Comparison of ENCODE assay signal across 5 fruit fly cellular contexts in genomic region chr3L:3194059-3194458, dm6.
TF ChIP-seq lines count a peak whose summit lies in the region.

No protein-coding gene starts in this region.

- TF ChIP-seq CTCF in whole organism, embryonic (GFP tag; optimal IDR thresholded peaks at IDR 0.05; lab: Kevin White, UChicago) = peak; percentile 59

TF ChIP-seq in whole organism, adult, 20 proteins besides CTCF, POLR2A, EP300 and RAD21 (continues in another document):
- TF ChIP-seq CG5204 (GFP tag; optimal IDR thresholded peaks at IDR 0.05; lab: Kevin White, UChicago) (peak; percentile 46), CG7101 (tag; optimal IDR thresholded peaks at IDR 0.05; lab: Kevin White, UChicago) (peak; percentile 94), cic (GFP tag; optimal IDR thresholded peaks at IDR 0.05; lab: Kevin White, UChicago) (peak; percentile 48), CG11617 (GFP tag; optimal IDR thresholded peaks at IDR 0.05; lab: Kevin White, UChicago) (peak; percentile 86), CG14711 (tag; optimal IDR thresholded peaks at IDR 0.05; lab: Kevin White, UChicago) (peak; percentile 94), cnc (optimal IDR thresholded peaks at IDR 0.05; lab: Kevin White, UChicago) (no peak), pad (GFP tag; optimal IDR thresholded peaks at IDR 0.05; lab: Kevin White, UChicago) (peak; percentile 70), CG12768 (GFP tag; optimal IDR thresholded peaks at IDR 0.05; lab: Kevin White, UChicago) (peak; percentile 87), CG1620 (GFP tag; optimal IDR thresholded peaks at IDR 0.05; lab: Kevin White, UChicago) (peak; percentile 59), CG33017 (tag; optimal IDR thresholded peaks at IDR 0.05; lab: Kevin White, UChicago) (peak; percentile 95), Hr96 (GFP tag; optimal IDR thresholded peaks at IDR 0.05; lab: Kevin White, UChicago) (peak; percentile 35), tj (GFP tag; optimal IDR thresholded peaks at IDR 0.05; lab: Kevin White, UChicago) (peak; percentile 58), toe (GFP tag; optimal IDR thresholded peaks at IDR 0.05; lab: Kevin White, UChicago) (no peak), ovo (GFP tag; optimal IDR thresholded peaks at IDR 0.05; lab: Kevin White, UChicago) (no peak), CG7045 (GFP tag; optimal IDR thresholded peaks at IDR 0.05; lab: Kevin White, UChicago) (peak; percentile 88), kay (GFP tag; lab: Kevin White, UChicago; ENCODE audit: borderline replicate concordance) (no peak), Crg-1 (GFP tag; optimal IDR thresholded peaks at IDR 0.05; lab: Kevin White, UChicago) (peak; percentile 40), Mnt (GFP tag; optimal IDR thresholded peaks at IDR 0.05; lab: Kevin White, UChicago) (peak; percentile 77)

TF ChIP-seq in whole organism, embryonic, 481 proteins besides CTCF, POLR2A, EP300 and RAD21 (continues in another document):
- TF ChIP-seq CG2129 (GFP tag; IDR thresholded peaks at IDR 0.05; lab: Robert Waterston, UW; ENCODE audit: partially characterized antibody) (no peak), NC2α (GFP tag; optimal IDR thresholded peaks at IDR 0.05; lab: Kevin White, UChicago) (no peak), ERR (GFP tag; optimal IDR thresholded peaks at IDR 0.05; lab: Kevin White, UChicago) (peak; percentile 50), B-H1 (GFP tag; IDR thresholded peaks at IDR 0.05; lab: Robert Waterston, UW) (peak; percentile 93), Atf-2 (GFP tag; optimal IDR thresholded peaks at IDR 0.05; lab: Kevin White, UChicago) (peak; percentile 27), CG16863 (GFP tag; optimal IDR thresholded peaks at IDR 0.05; lab: Kevin White, UChicago) (peak; percentile 66), HLH4C (GFP tag; IDR thresholded peaks at IDR 0.05; lab: Robert Waterston, UW; ENCODE audit: partially characterized antibody) (no peak), CG7963 (GFP tag; IDR thresholded peaks at IDR 0.05; lab: Robert Waterston, UW; ENCODE audit: partially characterized antibody) (no peak), CG7556 (GFP tag; optimal IDR thresholded peaks at IDR 0.05; lab: Kevin White, UChicago) (peak; percentile 92), ssp (GFP tag; IDR thresholded peaks at IDR 0.05; lab: Robert Waterston, UW) (peak; percentile 79), mld (GFP tag; IDR thresholded peaks at IDR 0.05; lab: Robert Waterston, UW; ENCODE audit: partially characterized antibody) (no peak), lola (GFP tag; optimal IDR thresholded peaks at IDR 0.05; lab: Kevin White, UChicago) (peak in 1 of 3 experiments; percentile 88), crc (GFP tag; optimal IDR thresholded peaks at IDR 0.05; lab: Kevin White, UChicago) (no peak), her (GFP tag; optimal IDR thresholded peaks at IDR 0.05; lab: Kevin White, UChicago) (no peak), sd (tag; optimal IDR thresholded peaks at IDR 0.05; lab: Kevin White, UChicago) (peak; percentile 79), crp (GFP tag; optimal IDR thresholded peaks at IDR 0.05; lab: Kevin White, UChicago) (peak in 1 of 2 experiments; percentile 53), CG11560 (tag; IDR thresholded peaks at IDR 0.05; lab: Robert Waterston, UW) (peak; percentile 68; the same call in 2 of the 3 replicates)

TF ChIP-seq in whole organism, prepupa, 60 proteins besides CTCF, POLR2A, EP300 and RAD21 (continues in another document):
- TF ChIP-seq OdsH (GFP tag; optimal IDR thresholded peaks at IDR 0.05; lab: Kevin White, UChicago) (peak; percentile 98), CG6276 (GFP tag; optimal IDR thresholded peaks at IDR 0.05; lab: Kevin White, UChicago) (peak; percentile 98), Hr4 (GFP tag; optimal IDR thresholded peaks at IDR 0.05; lab: Kevin White, UChicago) (peak; percentile 96), Ets96B (tag; optimal IDR thresholded peaks at IDR 0.05; lab: Kevin White, UChicago) (peak; percentile 95), Sox102F (GFP tag; optimal IDR thresholded peaks at IDR 0.05; lab: Kevin White, UChicago) (peak; percentile 97), fd59A (GFP tag; optimal IDR thresholded peaks at IDR 0.05; lab: Kevin White, UChicago) (peak; percentile 80), CG8319 (GFP tag; optimal IDR thresholded peaks at IDR 0.05; lab: Kevin White, UChicago) (peak; percentile 94), ss (GFP tag; optimal IDR thresholded peaks at IDR 0.05; lab: Kevin White, UChicago) (peak; percentile 69 to 83), net (GFP tag; optimal IDR thresholded peaks at IDR 0.05; lab: Kevin White, UChicago) (peak; percentile 98), esn (GFP tag; optimal IDR thresholded peaks at IDR 0.05; lab: Kevin White, UChicago) (peak; percentile 98), CG34406 (GFP tag; optimal IDR thresholded peaks at IDR 0.05; lab: Kevin White, UChicago) (peak; percentile 98), CG6854 (GFP tag; optimal IDR thresholded peaks at IDR 0.05; lab: Kevin White, UChicago) (peak; percentile 74), vri (GFP tag; optimal IDR thresholded peaks at IDR 0.05; lab: Kevin White, UChicago) (peak; percentile 94), acj6 (GFP tag; optimal IDR thresholded peaks at IDR 0.05; lab: Kevin White, UChicago) (peak; percentile 97), Smox (GFP tag; optimal IDR thresholded peaks at IDR 0.05; lab: Kevin White, UChicago) (peak; percentile 93), fd85E (GFP tag; optimal IDR thresholded peaks at IDR 0.05; lab: Kevin White, UChicago) (peak; percentile 93), Met (GFP tag; optimal IDR thresholded peaks at IDR 0.05; lab: Kevin White, UChicago) (peak; percentile 97), Eip78C (GFP tag; lab: Kevin White, UChicago) (peak; percentile 98), CG8632 (GFP tag; optimal IDR thresholded peaks at IDR 0.05; lab: Kevin White, UChicago) (peak; percentile 97), CG3032 (tag; optimal IDR thresholded peaks at IDR 0.05; lab: Kevin White, UChicago) (peak; percentile 91)

TF ChIP-seq in whole organism, pupa, 21 proteins besides CTCF, POLR2A, EP300 and RAD21:
- TF ChIP-seq CG34367 (tag; optimal IDR thresholded peaks at IDR 0.05; lab: Kevin White, UChicago) (peak; percentile 96), CG32121 (GFP tag; IDR thresholded peaks at IDR 0.05; lab: Robert Waterston, UW) (peak; percentile 98), gl (tag; optimal IDR thresholded peaks at IDR 0.05; lab: Kevin White, UChicago) (peak; percentile 88), CG15710 (tag; optimal IDR thresholded peaks at IDR 0.05; lab: Kevin White, UChicago) (peak; percentile 92), CG17806 (tag; optimal IDR thresholded peaks at IDR 0.05; lab: Kevin White, UChicago) (peak; percentile 96), CG4496 (GFP tag; IDR thresholded peaks at IDR 0.05; lab: Robert Waterston, UW) (peak; percentile 99), CG13204 (GFP tag; optimal IDR thresholded peaks at IDR 0.05; lab: Kevin White, UChicago) (peak; percentile 55), Ets98B (GFP tag; IDR thresholded peaks at IDR 0.05; lab: Robert Waterston, UW) (peak; percentile 98), CG10348 (GFP tag; IDR thresholded peaks at IDR 0.05; lab: Robert Waterston, UW) (peak; percentile 84), fd96Ca (GFP tag; IDR thresholded peaks at IDR 0.05; lab: Robert Waterston, UW) (peak; percentile 95), Pif1B (GFP tag; optimal IDR thresholded peaks at IDR 0.05; lab: Kevin White, UChicago) (peak; percentile 98), rn (GFP tag; IDR thresholded peaks at IDR 0.05; lab: Robert Waterston, UW) (peak; percentile 96), CG8159 (tag; optimal IDR thresholded peaks at IDR 0.05; lab: Kevin White, UChicago) (peak; percentile 94), Snoo (tag; optimal IDR thresholded peaks at IDR 0.05; lab: Kevin White, UChicago) (peak; percentile 94), EcR (GFP tag; optimal IDR thresholded peaks at IDR 0.05; lab: Kevin White, UChicago) (no peak), CG9948 (tag; optimal IDR thresholded peaks at IDR 0.05; lab: Kevin White, UChicago) (peak; percentile 93), CG12605 (GFP tag; IDR thresholded peaks at IDR 0.05; lab: Robert Waterston, UW) (peak; percentile 99), CG14655 (GFP tag; optimal IDR thresholded peaks at IDR 0.05; lab: Kevin White, UChicago) (peak; percentile 96), CG8301 (tag; optimal IDR thresholded peaks at IDR 0.05; lab: Kevin White, UChicago) (peak; percentile 97), Pif1A (GFP tag; optimal IDR thresholded peaks at IDR 0.05; lab: Kevin White, UChicago) (peak; percentile 98), D1 (tag; optimal IDR thresholded peaks at IDR 0.05; lab: Kevin White, UChicago) (no peak)

TF ChIP-seq in whole organism, wandering third instar larva, 38 proteins besides CTCF, POLR2A, EP300 and RAD21 (continues in another document):
- TF ChIP-seq Hnf4 (GFP tag; optimal IDR thresholded peaks at IDR 0.05; lab: Kevin White, UChicago) (peak; percentile 90), Dfd (GFP tag; optimal IDR thresholded peaks at IDR 0.05; lab: Kevin White, UChicago) (no peak), Mio (GFP tag; optimal IDR thresholded peaks at IDR 0.05; lab: Kevin White, UChicago) (no peak), foxo (GFP tag; optimal IDR thresholded peaks at IDR 0.05; lab: Kevin White, UChicago) (peak; percentile 55 to 97), Abd-B (GFP tag; optimal IDR thresholded peaks at IDR 0.05; lab: Kevin White, UChicago) (no peak), psq (GFP tag; optimal IDR thresholded peaks at IDR 0.05; lab: Kevin White, UChicago) (peak; percentile 95), br (GFP tag; optimal IDR thresholded peaks at IDR 0.05; lab: Kevin White, UChicago) (peak; percentile 92), N (GFP tag; optimal IDR thresholded peaks at IDR 0.05; lab: Kevin White, UChicago) (no peak), Myc (optimal IDR thresholded peaks at IDR 0.05; lab: Kevin White, UChicago) (no peak), jim (GFP tag; optimal IDR thresholded peaks at IDR 0.05; lab: Kevin White, UChicago) (no peak), CG9705 (GFP tag; optimal IDR thresholded peaks at IDR 0.05; lab: Kevin White, UChicago) (peak; percentile 25), CrebA (GFP tag; optimal IDR thresholded peaks at IDR 0.05; lab: Kevin White, UChicago; ENCODE audit: borderline replicate concordance) (no peak), ey (GFP tag; optimal IDR thresholded peaks at IDR 0.05; lab: Kevin White, UChicago) (peak; percentile 88), sv (GFP tag; optimal IDR thresholded peaks at IDR 0.05; lab: Kevin White, UChicago) (peak; percentile 67), Dif (GFP tag; optimal IDR thresholded peaks at IDR 0.05; lab: Kevin White, UChicago; ENCODE audit: partially characterized antibody) (no peak), rgr (GFP tag; optimal IDR thresholded peaks at IDR 0.05; lab: Kevin White, UChicago) (peak; percentile 97), h (GFP tag; optimal IDR thresholded peaks at IDR 0.05; lab: Kevin White, UChicago) (peak; percentile 97), pan (optimal IDR thresholded peaks at IDR 0.05; lab: Kevin White, UChicago) (no peak), HLH106 (tag; optimal IDR thresholded peaks at IDR 0.05; lab: Kevin White, UChicago) (peak; percentile 94), Rel (GFP tag; optimal IDR thresholded peaks at IDR 0.05; lab: Kevin White, UChicago) (peak; percentile 95), Rel (tag; optimal IDR thresholded peaks at IDR 0.05; lab: Kevin White, UChicago) (peak; percentile 81), Jra (GFP tag; optimal IDR thresholded peaks at IDR 0.05; lab: Kevin White, UChicago) (peak; percentile 85), Vsx2 (GFP tag; optimal IDR thresholded peaks at IDR 0.05; lab: Kevin White, UChicago; ENCODE audit: partially characterized antibody) (no peak), fru (GFP tag; optimal IDR thresholded peaks at IDR 0.05; lab: Kevin White, UChicago) (peak; percentile 93)
